Fruit fly (Drosophila melanogaster) whole organism, embryonic: ENCODE data around the gene Gcn5.
A peak's percentile ranks its signal among the peaks of the same experiment; 100 is the strongest.

Experiments
- ATbp ChIP-seq: fragments of 200-800 bp; sonication (Bioruptor generic); optimal IDR thresholded peaks from 2 replicates; lab custom pipeline; 2017; ENCODE audit warnings: missing biosample characterization, mild to moderate bottlenecking, missing genetic modification characterization, missing genetic modification reagents
- Antp ChIP-seq: fragments of 200-800 bp; sonication (Bioruptor generic); optimal IDR thresholded peaks from 3 replicates; lab custom pipeline; 2016; ENCODE audit warnings: missing biosample characterization, missing genetic modification characterization
- Awh ChIP-seq: fragments of 200-800 bp; sonication (Bioruptor generic); IDR thresholded peaks from 2 replicates; pipeline ENCODE4, ENCODE4 v1.3.6; 2022; ENCODE audit warnings: missing biosample characterization, missing genetic modification characterization
- CG1024 ChIP-seq: fragments of 200-800 bp; sonication (Bioruptor generic); IDR thresholded peaks from 2 replicates; pipeline ENCODE4 v1.3.6; 2022; ENCODE audit warnings: missing biosample characterization, missing genetic modification characterization
- CG10431 ChIP-seq: fragments of 200-800 bp; sonication (Bioruptor generic); optimal IDR thresholded peaks from 3 replicates; lab custom pipeline; 2018; ENCODE audit warnings: missing biosample characterization, mild to moderate bottlenecking, missing genetic modification characterization
- CG10959 ChIP-seq: fragments of 200-800 bp; sonication (Bioruptor generic); IDR thresholded peaks from 2 replicates; pipeline ENCODE4 v1.3.6; 2022; ENCODE audit warnings: missing biosample characterization, missing genetic modification characterization
- CG11696 ChIP-seq: fragments of 200-800 bp; sonication (Bioruptor generic); IDR thresholded peaks from 2 replicates; pipeline ENCODE4 v1.3.6; 2022; ENCODE audit warnings: missing biosample characterization, missing genetic modification characterization
- CG12219 ChIP-seq: fragments of 200-800 bp; sonication (Bioruptor generic); optimal IDR thresholded peaks from 3 replicates; lab custom pipeline; 2018; ENCODE audit warnings: missing biosample characterization, mild to moderate bottlenecking, missing genetic modification characterization
- CG12659 ChIP-seq: fragments of 200-800 bp; sonication (Bioruptor generic); optimal IDR thresholded peaks from 3 replicates; lab custom pipeline; 2017; ENCODE audit warnings: mild to moderate bottlenecking, missing biosample characterization, missing genetic modification reagents, missing genetic modification characterization
- CG13296 ChIP-seq: fragments of 200-800 bp; sonication (Bioruptor generic); optimal IDR thresholded peaks from 3 replicates; lab custom pipeline; 2018; ENCODE audit warnings: missing biosample characterization, mild to moderate bottlenecking, missing genetic modification characterization
- CG13624 ChIP-seq: fragments of 200-800 bp; sonication (Bioruptor generic); optimal IDR thresholded peaks from 2 replicates; lab custom pipeline; 2016; ENCODE audit warnings: missing biosample characterization, missing genetic modification characterization
- CG16779 ChIP-seq: fragments of 200-800 bp; sonication (Bioruptor generic); IDR thresholded peaks from 2 replicates; pipeline ENCODE4 v1.3.6; 2022; ENCODE audit warnings: missing biosample characterization, missing genetic modification characterization
- CG3281 ChIP-seq: fragments of 200-800 bp; sonication (Bioruptor generic); optimal IDR thresholded peaks from 3 replicates; lab custom pipeline; 2017; ENCODE audit warnings: missing biosample characterization, mild to moderate bottlenecking, missing genetic modification characterization
- CG33213 ChIP-seq: fragments of 200-800 bp; sonication (Bioruptor generic); optimal IDR thresholded peaks from 3 replicates; lab custom pipeline; 2016; ENCODE audit warnings: missing biosample characterization, missing genetic modification characterization
- CG33557 ChIP-seq: fragments of 200-800 bp; sonication (Bioruptor generic); optimal IDR thresholded peaks from 2 replicates; lab custom pipeline; 2019; ENCODE audit warnings: missing biosample characterization, mild to moderate bottlenecking, missing genetic modification characterization, moderate library complexity
- CG42726 ChIP-seq: fragments of 200-800 bp; sonication (Bioruptor generic); IDR thresholded peaks from 2 replicates; pipeline ENCODE4 v1.3.6; 2022; ENCODE audit warnings: missing biosample characterization, missing genetic modification characterization; ENCODE audit not compliant: partially characterized antibody
- CG4328 ChIP-seq: fragments of 200-800 bp; sonication (Bioruptor generic); optimal IDR thresholded peaks from 3 replicates; lab custom pipeline; 2017; ENCODE audit warnings: missing biosample characterization, missing genetic modification reagents, missing genetic modification characterization
- CG4424 ChIP-seq: fragments of 200-800 bp; sonication (Bioruptor generic); optimal IDR thresholded peaks from 3 replicates; lab custom pipeline; 2016; ENCODE audit warnings: missing biosample characterization, missing genetic modification characterization
- CG7839 ChIP-seq: fragments of 200-800 bp; sonication (Bioruptor generic); optimal IDR thresholded peaks from 3 replicates; lab custom pipeline; 2018; ENCODE audit warnings: missing biosample characterization, mild to moderate bottlenecking, missing genetic modification characterization, moderate library complexity
- CG8359 ChIP-seq: fragments of 200-800 bp; sonication (Bioruptor generic); optimal IDR thresholded peaks from 2 replicates; lab custom pipeline; 2017; ENCODE audit warnings: missing biosample characterization, mild to moderate bottlenecking, missing genetic modification characterization, borderline replicate concordance
- CG9437 ChIP-seq: fragments of 200-800 bp; sonication (Bioruptor generic); optimal IDR thresholded peaks from 2 replicates; lab custom pipeline; 2018; ENCODE audit warnings: missing biosample characterization, mild to moderate bottlenecking, missing genetic modification characterization
- CG9609 ChIP-seq: fragments of 200-800 bp; sonication (Bioruptor generic); optimal IDR thresholded peaks from 3 replicates; lab custom pipeline; 2016; ENCODE audit warnings: missing biosample characterization, missing genetic modification characterization
- CG9797 ChIP-seq: fragments of 200-800 bp; sonication (Bioruptor generic); optimal IDR thresholded peaks from 3 replicates; lab custom pipeline; 2018; ENCODE audit warnings: missing biosample characterization, mild to moderate bottlenecking, missing genetic modification characterization
- Camta ChIP-seq: fragments of 200-800 bp; sonication (Bioruptor generic); optimal IDR thresholded peaks from 2 replicates; lab custom pipeline; 2016; ENCODE audit warnings: missing biosample characterization, missing genetic modification characterization
- HLH4C ChIP-seq: fragments of 200-800 bp; sonication (Bioruptor generic); IDR thresholded peaks from 3 replicates; pipeline ENCODE4 v1.3.6; 2022; ENCODE audit warnings: missing biosample characterization, missing genetic modification characterization; ENCODE audit not compliant: partially characterized antibody
- MESR4 ChIP-seq: fragments of 200-800 bp; sonication (Bioruptor generic); optimal IDR thresholded peaks from 2 replicates; lab custom pipeline; 2018; ENCODE audit warnings: missing biosample characterization, mild to moderate bottlenecking, missing genetic modification characterization, moderate library complexity
- Neu2 ChIP-seq: fragments of 200-800 bp; sonication (Bioruptor generic); optimal IDR thresholded peaks from 3 replicates; lab custom pipeline; 2016; ENCODE audit warnings: missing biosample characterization, missing genetic modification characterization, borderline replicate concordance
- Pdp1 ChIP-seq, 2 experiments: fragments of 200-800 bp; sonication (Bioruptor generic); optimal IDR thresholded peaks; 3 replicates each; lab custom pipeline; 2016; ENCODE audit warnings: missing biosample characterization in 2 of 2, missing genetic modification characterization in 2 of 2, mild to moderate bottlenecking in 1 of 2, moderate library complexity in 1 of 2
- Sry-β ChIP-seq: fragments of 200-800 bp; sonication (Bioruptor generic); optimal IDR thresholded peaks from 2 replicates; lab custom pipeline; 2018; ENCODE audit warnings: missing biosample characterization, mild to moderate bottlenecking, missing genetic modification characterization, moderate library complexity
- Sry-δ ChIP-seq: fragments of 200-800 bp; sonication (Bioruptor generic); optimal IDR thresholded peaks from 2 replicates; lab custom pipeline; 2016; ENCODE audit warnings: missing biosample characterization, missing genetic modification characterization
- Trl ChIP-seq, 3 experiments: fragments of >200 bp in 2 of 3; fragments of 200-800 bp in 1 of 3; sonication (Bioruptor generic) in 1 of 3; optimal IDR thresholded peaks; 2 replicates in 1 of 3; 3 replicates in 2 of 3; lab custom pipeline; 2016 to 2017; ENCODE audit warnings: missing biosample characterization in 1 of 3, missing genetic modification characterization in 1 of 3
- YL-1 ChIP-seq: fragments of 200-800 bp; sonication (Bioruptor generic); optimal IDR thresholded peaks from 3 replicates; lab custom pipeline; 2017; ENCODE audit warnings: missing biosample characterization, mild to moderate bottlenecking, missing genetic modification characterization
- ara ChIP-seq: fragments of 200-800 bp; sonication (Bioruptor generic); IDR thresholded peaks from 2 replicates; pipeline ENCODE4 v1.3.6; 2022; ENCODE audit warnings: missing biosample characterization, missing genetic modification characterization
- az2 ChIP-seq: fragments of 200-800 bp; sonication (Bioruptor generic); optimal IDR thresholded peaks from 3 replicates; lab custom pipeline; 2016; ENCODE audit warnings: missing biosample characterization, missing genetic modification characterization
- bsh ChIP-seq, 2 experiments: fragments of 200-800 bp; sonication (Bioruptor generic); optimal IDR thresholded peaks; 2 replicates each; lab custom pipeline; 2017 to 2018; ENCODE audit warnings: mild to moderate bottlenecking in 2 of 2, missing biosample characterization in 2 of 2, missing genetic modification characterization in 2 of 2, moderate library complexity in 1 of 2
- cas ChIP-seq: fragments of 200-800 bp; sonication (Bioruptor generic); IDR thresholded peaks from 2 replicates; pipeline ENCODE4 v1.3.6; 2022; ENCODE audit warnings: missing biosample characterization, missing genetic modification characterization
- cato ChIP-seq: fragments of 200-800 bp; sonication (Bioruptor generic); optimal IDR thresholded peaks from 2 replicates; lab custom pipeline; 2016; ENCODE audit warnings: missing biosample characterization, missing genetic modification characterization, borderline replicate concordance
- cg ChIP-seq: fragments of 200-800 bp; sonication (Bioruptor generic); optimal IDR thresholded peaks from 3 replicates; lab custom pipeline; 2019; ENCODE audit warnings: missing biosample characterization, mild to moderate bottlenecking, missing genetic modification characterization, moderate library complexity
- ci ChIP-seq: fragments of 200-800 bp; sonication (Bioruptor generic); IDR thresholded peaks from 3 replicates; pipeline ENCODE4 v1.3.6; 2022; ENCODE audit warnings: missing biosample characterization, missing genetic modification characterization
- ems ChIP-seq: fragments of 200-800 bp; sonication (Bioruptor generic); optimal IDR thresholded peaks from 3 replicates; lab custom pipeline; 2016; ENCODE audit warnings: missing biosample characterization, missing genetic modification characterization
- fu2 ChIP-seq: fragments of 200-800 bp; sonication (Bioruptor generic); optimal IDR thresholded peaks from 2 replicates; lab custom pipeline; 2016; ENCODE audit warnings: missing biosample characterization, missing genetic modification characterization
- grau ChIP-seq: fragments of 200-800 bp; optimal IDR thresholded peaks from 3 replicates; lab custom pipeline; 2019; ENCODE audit warnings: missing biosample characterization, mild to moderate bottlenecking, missing genetic modification characterization, moderate library complexity
- knrl ChIP-seq: fragments of 200-800 bp; sonication (Bioruptor generic); IDR thresholded peaks from 3 replicates; pipeline ENCODE4 v1.3.6; 2022; ENCODE audit warnings: missing biosample characterization, missing genetic modification characterization; ENCODE audit not compliant: partially characterized antibody
- lilli ChIP-seq: fragments of 200-800 bp; sonication (Bioruptor generic); optimal IDR thresholded peaks from 3 replicates; lab custom pipeline; 2016; ENCODE audit warnings: missing biosample characterization, missing genetic modification characterization
- onecut ChIP-seq: fragments of 200-800 bp; sonication (Bioruptor generic); IDR thresholded peaks from 2 replicates; pipeline ENCODE4 v1.3.6; 2022; ENCODE audit warnings: missing biosample characterization, missing genetic modification characterization
- org-1 ChIP-seq: fragments of 200-800 bp; sonication (Bioruptor generic); optimal IDR thresholded peaks from 2 replicates; lab custom pipeline; 2017; ENCODE audit warnings: missing biosample characterization, missing genetic modification characterization
- peb ChIP-seq: fragments of 200-800 bp; sonication (Bioruptor generic); IDR thresholded peaks from 2 replicates; pipeline ENCODE4 v1.3.6; 2022; ENCODE audit warnings: missing biosample characterization, missing genetic modification characterization
- pho ChIP-seq: fragments of 200-800 bp; sonication (Bioruptor generic); optimal IDR thresholded peaks from 2 replicates; lab custom pipeline; 2016; ENCODE audit warnings: missing biosample characterization, missing genetic modification characterization
- tgo ChIP-seq: fragments of 200-800 bp; sonication (Bioruptor generic); IDR thresholded peaks from 3 replicates; pipeline ENCODE4 v1.3.6; 2022; ENCODE audit warnings: missing biosample characterization, missing genetic modification characterization

Gene Gcn5

DNA sequence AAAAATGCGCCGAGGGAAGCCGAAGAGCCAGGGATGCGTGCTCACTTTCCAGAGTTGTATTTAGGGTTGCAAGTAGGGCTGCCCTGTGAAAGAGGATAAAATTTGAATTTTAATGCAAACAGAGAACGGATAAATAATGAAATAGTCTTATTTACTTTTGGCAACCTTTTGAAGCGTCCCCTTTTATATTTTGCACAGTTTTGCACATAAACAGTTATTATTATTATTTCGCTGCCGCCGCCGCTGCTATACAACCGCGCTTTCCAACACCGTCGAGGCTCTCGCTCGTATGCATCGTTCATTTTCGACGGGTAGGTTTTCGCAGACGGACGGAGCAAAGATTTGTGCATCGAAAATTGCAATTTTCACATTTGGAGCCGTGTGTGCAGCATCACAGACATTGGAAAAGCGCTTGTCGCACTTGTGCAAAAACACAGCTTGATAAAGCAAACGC lies 9.0 kb downstream of the Gcn5 start, which contains the start of the genes sti and tral (continued):
- peak; percentile 89 for TF ChIP-seq CG33213 (GFP tag; lab: Kevin White, UChicago)
- TF ChIP-seq cas (GFP tag; lab: Robert Waterston, UW) = peak; percentile 81; the same call in 1 of the 2 replicates
- TF ChIP-seq CG42726 = no peak; the same call in 1 of the 2 replicates
- no peak for TF ChIP-seq cg
- TF ChIP-seq pho (GFP tag; lab: Kevin White, UChicago) = peak; percentile 95
- TF ChIP-seq CG1024 (GFP tag; lab: Robert Waterston, UW) = peak; percentile 40; the same call in 1 of the 2 replicates
- peak; percentile 94 for TF ChIP-seq fu2 (GFP tag; lab: Kevin White, UChicago)
- peak; percentile 23 to 76 for TF ChIP-seq bsh (GFP tag; optimal IDR thresholded peaks at IDR 0.05; lab: Kevin White, UChicago)
- TF ChIP-seq HLH4C (GFP tag; lab: Robert Waterston, UW) = no peak
- peak; percentile 59 for TF ChIP-seq CG12219 (GFP tag; lab: Kevin White, UChicago)
- peak; percentile 79 for TF ChIP-seq Sry-δ (GFP tag; lab: Kevin White, UChicago)
- peak; percentile 75 for TF ChIP-seq CG7839
- peak; percentile 96 for TF ChIP-seq Antp (GFP tag; lab: Kevin White, UChicago)
- TF ChIP-seq tgo (GFP tag; lab: Robert Waterston, UW) = peak; percentile 87
- peak; percentile 97 for TF ChIP-seq lilli (GFP tag; lab: Kevin White, UChicago)
- peak; percentile 53; the same call in 1 of the 2 replicates for TF ChIP-seq peb
- TF ChIP-seq grau (tag; lab: Kevin White, UChicago) = peak; percentile 80
- TF ChIP-seq Sry-β (GFP tag; lab: Kevin White, UChicago) = peak; percentile 0
- TF ChIP-seq onecut = peak; percentile 46
- TF ChIP-seq ci = peak; percentile 89
- peak; percentile 61 for TF ChIP-seq Awh (GFP tag; lab: Robert Waterston, UW)
- TF ChIP-seq CG16779 (GFP tag; lab: Robert Waterston, UW) = 0 out of 2 replicates have a peak, but pooled peaks have one; percentile 50
- TF ChIP-seq CG4328 (GFP tag; lab: Kevin White, UChicago) = peak; percentile 91
- TF ChIP-seq Camta (GFP tag; lab: Kevin White, UChicago) = peak; percentile 91
- TF ChIP-seq CG33557 (GFP tag; lab: Kevin White, UChicago) = peak; percentile 78
- peak; percentile 69 for TF ChIP-seq Neu2 (GFP tag; lab: Kevin White, UChicago)
- peak; percentile 86 for TF ChIP-seq MESR4 (GFP tag; lab: Kevin White, UChicago)
- peak; percentile 41; the same call in 1 of the 2 replicates for TF ChIP-seq CG11696
- TF ChIP-seq CG9609 (GFP tag; lab: Kevin White, UChicago) = peak; percentile 94
- TF ChIP-seq CG12659 (GFP tag; lab: Kevin White, UChicago) = peak; percentile 92
- TF ChIP-seq CG3281 (GFP tag; lab: Kevin White, UChicago) = peak; percentile 97
- peak; percentile 60 for TF ChIP-seq ATbp (GFP tag; lab: Kevin White, UChicago)
- peak; percentile 91 for TF ChIP-seq ems
- TF ChIP-seq CG10431 (GFP tag; lab: Kevin White, UChicago) = peak; percentile 67
- peak; percentile 72 for TF ChIP-seq CG13296 (GFP tag; lab: Kevin White, UChicago)
- TF ChIP-seq knrl (GFP tag; lab: Robert Waterston, UW) = peak; percentile 43; the same call in 1 of the 3 replicates
- TF ChIP-seq CG4424 = peak; percentile 91
- TF ChIP-seq cato (GFP tag; lab: Kevin White, UChicago) = peak; percentile 89
- TF ChIP-seq CG9797 (GFP tag; lab: Kevin White, UChicago) = peak; percentile 62
- TF ChIP-seq org-1 = peak; percentile 52
- peak; percentile 61 for TF ChIP-seq CG9437 (GFP tag; lab: Kevin White, UChicago)
- TF ChIP-seq az2 (GFP tag; lab: Kevin White, UChicago) = peak; percentile 89
- TF ChIP-seq Trl (optimal IDR thresholded peaks at IDR 0.05; lab: Kevin White, UChicago) = peak in 1 of 2 experiments; percentile 12
- peak; percentile 96 for TF ChIP-seq Trl (GFP tag; optimal IDR thresholded peaks at IDR 0.05; lab: Kevin White, UChicago)
- TF ChIP-seq YL-1 (GFP tag; lab: Kevin White, UChicago) = peak; percentile 95
- TF ChIP-seq CG13624 (GFP tag; lab: Kevin White, UChicago) = peak; percentile 96
- TF ChIP-seq CG10959 (GFP tag; lab: Robert Waterston, UW) = peak; percentile 72
- TF ChIP-seq ara (GFP tag; lab: Robert Waterston, UW) = peak; percentile 87
- TF ChIP-seq CG8359 = peak; percentile 59
- TF ChIP-seq Pdp1 (GFP tag; optimal IDR thresholded peaks at IDR 0.05; lab: Kevin White, UChicago) = peak; percentile 84 to 95
